Worm (Caenorhabditis elegans): ENCODE measurements around the gene col-39.

col-39 gene

ce11 chrII:10657632-10658108, 47.0 kb upstream of the col-39 start, which contains the start of gene lact-3 (continued):
- TF ChIP-seq die-1 (tag; optimal IDR thresholded peaks at IDR 0.05), result no peak
- peak; percentile 13 for TF ChIP-seq tlf-1 (GFP tag; optimal IDR thresholded peaks at IDR 0.05)
- TF ChIP-seq C06A6.2 (GFP tag; conservative IDR thresholded peaks at IDR 0.05), result no peak
- peak; percentile 67 for TF ChIP-seq nhr-80 (tag; optimal IDR thresholded peaks at IDR 0.05)
- TF ChIP-seq let-526 (GFP tag; IDR thresholded peaks at IDR 0.05), result no peak
- no peak for TF ChIP-seq somi-1 (GFP tag; optimal IDR thresholded peaks at IDR 0.05)
- peak; percentile 75 for TF ChIP-seq Y53G8AR.9 (GFP tag; conservative IDR thresholded peaks at IDR 0.05)
- TF ChIP-seq Y67H2A.10 (GFP tag; conservative IDR thresholded peaks at IDR 0.05), result no peak
- no peak for TF ChIP-seq F37B4.10 (GFP tag; IDR thresholded peaks at IDR 0.05)
- TF ChIP-seq lag-1 (GFP tag; IDR thresholded peaks at IDR 0.05), result no peak
- no peak for TF ChIP-seq F22D6.2 (tag; optimal IDR thresholded peaks at IDR 0.05)
- no peak for TF ChIP-seq pha-4 (tag; optimal IDR thresholded peaks at IDR 0.05)
- 0 out of 2 replicates have a peak, but pooled peaks have one; percentile 5 for TF ChIP-seq zfh-2 (GFP tag; conservative IDR thresholded peaks at IDR 0.05)
- TF ChIP-seq ceh-58 (GFP tag; IDR thresholded peaks at IDR 0.05), result no peak
- no peak for TF ChIP-seq ccch-3 (GFP tag; optimal IDR thresholded peaks at IDR 0.05)
- TF ChIP-seq F49E8.2 (tag; optimal IDR thresholded peaks at IDR 0.05; ENCODE audit: insufficient read depth), result peak; percentile 70
- TF ChIP-seq F10E7.11 (tag; optimal IDR thresholded peaks at IDR 0.05), result no peak
- no peak for TF ChIP-seq attf-5 (GFP tag; optimal IDR thresholded peaks at IDR 0.05)
- TF ChIP-seq nhr-120 (GFP tag; IDR thresholded peaks at IDR 0.05), result no peak
- TF ChIP-seq ztf-28 (GFP tag; IDR thresholded peaks at IDR 0.05), result no peak
- peak; percentile 49 for TF ChIP-seq hmg-1.2 (GFP tag; IDR thresholded peaks at IDR 0.05)
- TF ChIP-seq ceh-27 (GFP tag; optimal IDR thresholded peaks at IDR 0.05), result no peak
- peak; percentile 80; the same call in 1 of the 2 replicates for TF ChIP-seq madf-3 (GFP tag; IDR thresholded peaks at IDR 0.05)
- TF ChIP-seq T26A5.8 (tag; optimal IDR thresholded peaks at IDR 0.05), result no peak
- no peak for TF ChIP-seq B0261.1 (tag; optimal IDR thresholded peaks at IDR 0.05)
- no peak for TF ChIP-seq lir-1 (GFP tag; conservative IDR thresholded peaks at IDR 0.05)
- TF ChIP-seq ztf-3 (GFP tag; optimal IDR thresholded peaks at IDR 0.05), result no peak
- TF ChIP-seq dpl-1 (GFP tag; optimal IDR thresholded peaks at IDR 0.05), result no peak
- no peak for TF ChIP-seq snpc-4 (GFP tag; optimal IDR thresholded peaks at IDR 0.05)
- no peak for TF ChIP-seq snpc-4 (tag; optimal IDR thresholded peaks at IDR 0.05)
- peak; percentile 16 for TF ChIP-seq him-1 (tag; optimal IDR thresholded peaks at IDR 0.05)
- no peak for TF ChIP-seq mel-28 (tag; optimal IDR thresholded peaks at IDR 0.05; ENCODE audit: borderline replicate concordance)
- TF ChIP-seq dpff-1 (tag; optimal IDR thresholded peaks at IDR 0.05), result no peak
- TF ChIP-seq F57C9.4 (tag; optimal IDR thresholded peaks at IDR 0.05), result no peak
- TF ChIP-seq nfya-2 (GFP tag; IDR thresholded peaks at IDR 0.05), result no peak
- no peak for TF ChIP-seq bed-2 (GFP tag; IDR thresholded peaks at IDR 0.05)
- no peak for TF ChIP-seq pbrm-1 (GFP tag; IDR thresholded peaks at IDR 0.05)
- TF ChIP-seq efl-1 (GFP tag; optimal IDR thresholded peaks at IDR 0.05), result no peak
- TF ChIP-seq unc-130 (GFP tag; optimal IDR thresholded peaks at IDR 0.05), result peak; percentile 18
- TF ChIP-seq ceh-79 (tag; optimal IDR thresholded peaks at IDR 0.05), result peak; percentile 23
- TF ChIP-seq ztf-25 (GFP tag; IDR thresholded peaks at IDR 0.05), result no peak
- no peak for TF ChIP-seq C17E4.6 (GFP tag; IDR thresholded peaks at IDR 0.05)
- peak; percentile 25; the same call in 1 of the 2 replicates for TF ChIP-seq Y56A3A.18 (GFP tag; IDR thresholded peaks at IDR 0.05)
- TF ChIP-seq fkh-3 (tag; optimal IDR thresholded peaks at IDR 0.05), result no peak
- no peak for TF ChIP-seq aptf-3 (GFP tag; IDR thresholded peaks at IDR 0.05)
- TF ChIP-seq snpc-3.4 (tag; optimal IDR thresholded peaks at IDR 0.05), result no peak
- 0 out of 2 replicates have a peak, but pooled peaks have one; percentile 13 for TF ChIP-seq egl-44 (GFP tag; IDR thresholded peaks at IDR 0.05)
- no peak for TF ChIP-seq hmg-20 (GFP tag; IDR thresholded peaks at IDR 0.05)
- no peak for TF ChIP-seq dox-1 (GFP tag; IDR thresholded peaks at IDR 0.05)
- no peak for TF ChIP-seq madf-10 (tag; optimal IDR thresholded peaks at IDR 0.05)
